Fruit fly (Drosophila melanogaster): ENCODE data around the gene CG43373.
A peak's percentile ranks its signal among the peaks of the same experiment; 100 is the strongest.

Gene CG43373

dm6 chr3L:16567495-16567894 is 24.3 kb upstream of the CG43373 start (continued):
- peak; percentile 65 for TF ChIP-seq sens (GFP tag)
- TF ChIP-seq CG1233 (GFP tag; optimal IDR thresholded peaks at IDR 0.05): peak; percentile 20
- TF ChIP-seq CG7963 (GFP tag; IDR thresholded peaks at IDR 0.05; ENCODE audit: partially characterized antibody): no peak
- peak; percentile 85 for TF ChIP-seq ci (GFP tag; IDR thresholded peaks at IDR 0.05)
- TF ChIP-seq HLH3B (GFP tag; IDR thresholded peaks at IDR 0.05): peak; percentile 67
- peak; percentile 78 for TF ChIP-seq CG17359 (tag; optimal IDR thresholded peaks at IDR 0.05)
- peak; percentile 54; the same call in 2 of the 3 replicates for TF ChIP-seq tgo (GFP tag; IDR thresholded peaks at IDR 0.05)
- TF ChIP-seq Vsx1 (GFP tag; optimal IDR thresholded peaks at IDR 0.05): peak; percentile 21
- TF ChIP-seq CG7357 (GFP tag; IDR thresholded peaks at IDR 0.05): no peak
- TF ChIP-seq dpn (GFP tag; optimal IDR thresholded peaks at IDR 0.05): peak in 1 of 2 experiments; percentile 63
- peak; percentile 20 for TF ChIP-seq Max (GFP tag; optimal IDR thresholded peaks at IDR 0.05)
- TF ChIP-seq CG16863 (GFP tag; optimal IDR thresholded peaks at IDR 0.05): no peak
- peak; percentile 40 for TF ChIP-seq CG7556 (GFP tag; optimal IDR thresholded peaks at IDR 0.05)
- no peak for TF ChIP-seq sima (GFP tag; optimal IDR thresholded peaks at IDR 0.05)
- peak; percentile 53 for TF ChIP-seq oc (tag; optimal IDR thresholded peaks at IDR 0.05)
- TF ChIP-seq odd (GFP tag; optimal IDR thresholded peaks at IDR 0.05): peak; percentile 48
- TF ChIP-seq exex (tag; optimal IDR thresholded peaks at IDR 0.05): no peak
- TF ChIP-seq gce (GFP tag; IDR thresholded peaks at IDR 0.05): peak; percentile 50; the same call in 1 of the 3 replicates
- TF ChIP-seq CG5245 (GFP tag; optimal IDR thresholded peaks at IDR 0.05): no peak
- TF ChIP-seq CoRest (tag; optimal IDR thresholded peaks at IDR 0.05): peak; percentile 73
- TF ChIP-seq CG14441 (GFP tag; IDR thresholded peaks at IDR 0.05): 0 out of 2 replicates have a peak, but pooled peaks have one; percentile 52
- 0 out of 3 replicates have a peak, but pooled peaks have one; percentile 33 for TF ChIP-seq croc (GFP tag; conservative IDR thresholded peaks at IDR 0.05)
- TF ChIP-seq CG15696 (tag; optimal IDR thresholded peaks at IDR 0.05): peak; percentile 61
- TF ChIP-seq org-1 (GFP tag; optimal IDR thresholded peaks at IDR 0.05): peak; percentile 45
- peak in 1 of 2 experiments; percentile 79 for TF ChIP-seq Hr51 (GFP tag; optimal IDR thresholded peaks at IDR 0.05)
- peak; percentile 43 for TF ChIP-seq CG30403 (GFP tag; optimal IDR thresholded peaks at IDR 0.05)
- TF ChIP-seq CG10366 (GFP tag; IDR thresholded peaks at IDR 0.05): peak; percentile 33; the same call in 1 of the 2 replicates
- peak; percentile 75 for TF ChIP-seq CG31441 (GFP tag; IDR thresholded peaks at IDR 0.05)
- TF ChIP-seq fd64A (GFP tag; optimal IDR thresholded peaks at IDR 0.05): peak; percentile 77

- TF ChIP-seq Bgb (GFP tag; IDR thresholded peaks at IDR 0.05; ENCODE audit: partially characterized antibody) (no peak), unc-4 (GFP tag; IDR thresholded peaks at IDR 0.05; ENCODE audit: partially characterized antibody) (no peak), tll (GFP tag; optimal IDR thresholded peaks at IDR 0.05) (no peak), gcm2 (GFP tag; optimal IDR thresholded peaks at IDR 0.05) (no peak), jing (GFP tag; optimal IDR thresholded peaks at IDR 0.05) (no peak), odd (GFP tag; optimal IDR thresholded peaks at IDR 0.05) (no peak), CG2116 (GFP tag; optimal IDR thresholded peaks at IDR 0.05) (peak; percentile 64), stwl (tag; optimal IDR thresholded peaks at IDR 0.05) (peak; percentile 97), CG13624 (GFP tag; optimal IDR thresholded peaks at IDR 0.05) (no peak), CG10565 (GFP tag; optimal IDR thresholded peaks at IDR 0.05) (no peak), Med (GFP tag) (peak; percentile 34), row (GFP tag; IDR thresholded peaks at IDR 0.05) (0 out of 3 replicates have a peak, but pooled peaks have one; percentile 7), vfl (GFP tag; optimal IDR thresholded peaks at IDR 0.05) (no peak), sr (GFP tag; IDR thresholded peaks at IDR 0.05) (no peak), CG2889 (GFP tag; IDR thresholded peaks at IDR 0.05) (no peak), salm (tag; optimal IDR thresholded peaks at IDR 0.05) (no peak), E2f1 (GFP tag; IDR thresholded peaks at IDR 0.05) (no peak), croc (GFP tag; conservative IDR thresholded peaks at IDR 0.05) (no peak), zen (tag; optimal IDR thresholded peaks at IDR 0.05) (no peak), amos (GFP tag; IDR thresholded peaks at IDR 0.05; ENCODE audit: partially characterized antibody) (peak; percentile 8; the same call in 1 of the 2 replicates), oc (tag; optimal IDR thresholded peaks at IDR 0.05) (no peak), ken (GFP tag; IDR thresholded peaks at IDR 0.05) (0 out of 3 replicates have a peak, but pooled peaks have one; percentile 10), sens (GFP tag) (peak; percentile 65)
These were observed 23.6 kb upstream of the CG43373 start, which contains the start of gene UQCR-6.4L for dm6 chr3L:16566700-16567221. UQCR-6.4L (plus strand) TSS chr3L:16566750.
